Fruit fly (Drosophila melanogaster) whole organism, embryonic: ENCODE measurements around the gene Vps39.

ENCODE experiments used
- Awh ChIP-seq: fragments of 200-800 bp; sonication (Bioruptor generic); IDR thresholded peaks from 2 replicates; pipeline ENCODE4, ENCODE4 v1.3.6; 2022; ENCODE audit warnings: missing biosample characterization, missing genetic modification characterization
- Bgb ChIP-seq: fragments of 200-800 bp; sonication (Bioruptor generic); IDR thresholded peaks from 2 replicates; pipeline ENCODE4 v1.3.6; 2022; ENCODE audit warnings: missing biosample characterization, missing genetic modification characterization; ENCODE audit not compliant: partially characterized antibody
- Bteb2 ChIP-seq: fragments of 200-800 bp; sonication (Bioruptor generic); optimal IDR thresholded peaks from 2 replicates; lab custom pipeline; 2016; ENCODE audit warnings: missing biosample characterization, missing genetic modification characterization
- CG10274 ChIP-seq: fragments of 200-800 bp; sonication (Bioruptor generic); optimal IDR thresholded peaks from 3 replicates; lab custom pipeline; 2017; ENCODE audit warnings: missing biosample characterization, mild to moderate bottlenecking, missing genetic modification characterization
- CG1233 ChIP-seq: fragments of 200-800 bp; sonication (Bioruptor generic); optimal IDR thresholded peaks from 4 replicates; lab custom pipeline; 2018; ENCODE audit warnings: missing biosample characterization, mild to moderate bottlenecking, missing genetic modification characterization
- CG13624 ChIP-seq: fragments of 200-800 bp; sonication (Bioruptor generic); optimal IDR thresholded peaks from 2 replicates; lab custom pipeline; 2016; ENCODE audit warnings: missing biosample characterization, missing genetic modification characterization
- CG16813 ChIP-seq: fragments of 200-800 bp; sonication (Bioruptor generic); IDR thresholded peaks from 3 replicates; pipeline ENCODE4 v1.3.6; 2022; ENCODE audit warnings: missing biosample characterization, missing genetic modification characterization; ENCODE audit not compliant: partially characterized antibody
- CG17385 ChIP-seq: fragments of 200-800 bp; sonication (Bioruptor generic); optimal IDR thresholded peaks from 3 replicates; lab custom pipeline; 2018; ENCODE audit warnings: missing biosample characterization, mild to moderate bottlenecking, missing genetic modification characterization
- CG17829 ChIP-seq: fragments of 200-800 bp; optimal IDR thresholded peaks from 2 replicates; lab custom pipeline; 2019; ENCODE audit warnings: missing biosample characterization, mild to moderate bottlenecking, missing genetic modification characterization, moderate library complexity
- CG18764 ChIP-seq: fragments of 200-800 bp; sonication (Bioruptor generic); optimal IDR thresholded peaks from 3 replicates; lab custom pipeline; 2016; ENCODE audit warnings: missing biosample characterization, missing genetic modification characterization
- CG31441 ChIP-seq: fragments of 200-800 bp; sonication (Bioruptor generic); IDR thresholded peaks from 2 replicates; pipeline ENCODE4 v1.3.6; 2022; ENCODE audit warnings: missing biosample characterization, missing genetic modification characterization
- CG3163 ChIP-seq: fragments of 200-800 bp; sonication (Bioruptor generic); optimal IDR thresholded peaks from 3 replicates; lab custom pipeline; 2016; ENCODE audit warnings: missing biosample characterization, missing genetic modification characterization
- CG34376 ChIP-seq: fragments of 200-800 bp; sonication (Bioruptor generic); optimal IDR thresholded peaks from 2 replicates; lab custom pipeline; 2018; ENCODE audit warnings: missing biosample characterization, mild to moderate bottlenecking, missing genetic modification characterization
- CG43689 ChIP-seq: fragments of 200-800 bp; sonication (Bioruptor generic); IDR thresholded peaks from 2 replicates; pipeline ENCODE4 v1.3.6; 2022; ENCODE audit warnings: missing biosample characterization, missing genetic modification characterization
- CG4404 ChIP-seq: fragments of 200-800 bp; sonication (Bioruptor generic); IDR thresholded peaks from 2 replicates; pipeline ENCODE4 v1.3.6; 2022; ENCODE audit warnings: missing biosample characterization, missing genetic modification characterization
- CG7786 ChIP-seq: fragments of 200-800 bp; sonication (Bioruptor generic); optimal IDR thresholded peaks from 2 replicates; lab custom pipeline; 2016; ENCODE audit warnings: missing biosample characterization, missing genetic modification characterization
- CG8765 ChIP-seq: fragments of 200-800 bp; sonication (Bioruptor generic); IDR thresholded peaks from 2 replicates; pipeline ENCODE4 v1.3.6; 2022; ENCODE audit warnings: missing biosample characterization, missing genetic modification characterization
- Dip3 ChIP-seq: fragments of 200-800 bp; sonication (Bioruptor generic); optimal IDR thresholded peaks from 3 replicates; lab custom pipeline; 2016; ENCODE audit warnings: missing biosample characterization, missing genetic modification characterization
- ERR ChIP-seq: fragments of 200-800 bp; sonication (Bioruptor generic); optimal IDR thresholded peaks from 2 replicates; lab custom pipeline; 2016; ENCODE audit warnings: missing biosample characterization, missing genetic modification characterization
- Elba2 ChIP-seq: fragments of 200-800 bp; sonication (Bioruptor generic); optimal IDR thresholded peaks from 3 replicates; lab custom pipeline; 2016; ENCODE audit warnings: missing biosample characterization, missing genetic modification characterization
- Fer1 ChIP-seq: fragments of 200-800 bp; sonication (Bioruptor generic); optimal IDR thresholded peaks from 2 replicates; lab custom pipeline; 2017; ENCODE audit warnings: missing biosample characterization, mild to moderate bottlenecking, missing genetic modification characterization
- Hand ChIP-seq: fragments of 200-800 bp; sonication (Bioruptor generic); optimal IDR thresholded peaks from 2 replicates; lab custom pipeline; 2017; ENCODE audit warnings: mild to moderate bottlenecking, missing biosample characterization, missing genetic modification reagents, missing genetic modification characterization
- Lim3 ChIP-seq: fragments of 200-800 bp; sonication (Bioruptor generic); IDR thresholded peaks from 2 replicates; pipeline ENCODE4 v1.3.6; 2022; ENCODE audit warnings: missing biosample characterization, missing genetic modification characterization
- Myb ChIP-seq: fragments of 200-800 bp; sonication (Bioruptor generic); optimal IDR thresholded peaks from 2 replicates; lab custom pipeline; 2016; ENCODE audit warnings: missing biosample characterization, missing genetic modification characterization
- Neu2 ChIP-seq: fragments of 200-800 bp; sonication (Bioruptor generic); optimal IDR thresholded peaks from 3 replicates; lab custom pipeline; 2016; ENCODE audit warnings: missing biosample characterization, missing genetic modification characterization, borderline replicate concordance
- Scr ChIP-seq: fragments of 200-800 bp; sonication (Bioruptor generic); IDR thresholded peaks from 2 replicates; pipeline ENCODE4 v1.3.6; 2022; ENCODE audit warnings: missing biosample characterization, missing genetic modification characterization; ENCODE audit not compliant: partially characterized antibody
- Side ChIP-seq: fragments of 200-800 bp; sonication (Bioruptor generic); optimal IDR thresholded peaks from 2 replicates; lab custom pipeline; 2016; ENCODE audit warnings: missing biosample characterization, missing genetic modification characterization
- Ssrp ChIP-seq: fragments of 200-800 bp; sonication (Bioruptor generic); optimal IDR thresholded peaks from 2 replicates; lab custom pipeline; 2018; ENCODE audit warnings: missing biosample characterization, mild to moderate bottlenecking, missing genetic modification characterization, moderate library complexity
- Taf1 ChIP-seq: fragments of 200-800 bp; sonication (Bioruptor generic); IDR thresholded peaks from 2 replicates; pipeline ENCODE4 v1.3.6; 2022; ENCODE audit warnings: missing biosample characterization, missing genetic modification characterization
- ac ChIP-seq: fragments of 200-800 bp; sonication (Bioruptor generic); optimal IDR thresholded peaks from 3 replicates; lab custom pipeline; 2017; ENCODE audit warnings: missing biosample characterization, mild to moderate bottlenecking, missing genetic modification characterization
- al ChIP-seq: fragments of 200-800 bp; sonication (Bioruptor generic); IDR thresholded peaks from 2 replicates; pipeline ENCODE4 v1.3.6; 2022; ENCODE audit warnings: missing biosample characterization, missing genetic modification characterization
- cato ChIP-seq: fragments of 200-800 bp; sonication (Bioruptor generic); optimal IDR thresholded peaks from 2 replicates; lab custom pipeline; 2016; ENCODE audit warnings: missing biosample characterization, missing genetic modification characterization, borderline replicate concordance
- chif ChIP-seq, 2 experiments: fragments of 200-800 bp; sonication (Bioruptor generic); optimal IDR thresholded peaks; 3 replicates each; lab custom pipeline; 2016; ENCODE audit warnings: missing biosample characterization in 2 of 2, missing genetic modification characterization in 2 of 2
- croc ChIP-seq: fragments of 200-800 bp; sonication (Bioruptor generic); conservative IDR thresholded peaks from 3 replicates; pipeline ENCODE4 v1.3.6; 2022; ENCODE audit warnings: missing biosample characterization, missing genetic modification characterization
- crp ChIP-seq, 2 experiments: fragments of 200-800 bp; sonication (Bioruptor generic); optimal IDR thresholded peaks; 2 replicates in 1 of 2; 3 replicates in 1 of 2; lab custom pipeline; 2017; ENCODE audit warnings: missing biosample characterization in 2 of 2, missing genetic modification characterization in 2 of 2, mild to moderate bottlenecking in 1 of 2, moderate library complexity in 1 of 2
- dm ChIP-seq: fragments of 200-800 bp; sonication (Bioruptor generic); optimal IDR thresholded peaks from 3 replicates; lab custom pipeline; 2016; ENCODE audit warnings: missing biosample characterization, missing genetic modification characterization
- dmrt99B ChIP-seq: fragments of 200-800 bp; sonication (Bioruptor generic); optimal IDR thresholded peaks from 2 replicates; lab custom pipeline; 2018; ENCODE audit warnings: missing biosample characterization, mild to moderate bottlenecking, missing genetic modification characterization, moderate library complexity
- dpn ChIP-seq, 2 experiments: fragments of 200-800 bp; sonication (Bioruptor generic); optimal IDR thresholded peaks; 3 replicates each; lab custom pipeline; 2016; ENCODE audit warnings: missing biosample characterization in 2 of 2, missing genetic modification characterization in 2 of 2
- fd64A ChIP-seq: fragments of 200-800 bp; sonication (Bioruptor generic); optimal IDR thresholded peaks from 3 replicates; lab custom pipeline; 2018; ENCODE audit warnings: missing biosample characterization, mild to moderate bottlenecking, missing genetic modification characterization
- fu2 ChIP-seq: fragments of 200-800 bp; sonication (Bioruptor generic); optimal IDR thresholded peaks from 2 replicates; lab custom pipeline; 2016; ENCODE audit warnings: missing biosample characterization, missing genetic modification characterization
- gcm ChIP-seq: fragments of 200-800 bp; sonication (Bioruptor generic); optimal IDR thresholded peaks from 2 replicates; lab custom pipeline; 2019; ENCODE audit warnings: missing biosample characterization, mild to moderate bottlenecking, missing genetic modification characterization, moderate library complexity
- jigr1 ChIP-seq: fragments of 200-800 bp; sonication (Bioruptor generic); IDR thresholded peaks from 3 replicates; pipeline ENCODE4 v1.3.6; 2022; ENCODE audit warnings: missing biosample characterization, missing genetic modification characterization
- nerfin-1 ChIP-seq: fragments of 200-800 bp; sonication (Bioruptor generic); optimal IDR thresholded peaks from 3 replicates; lab custom pipeline; 2019; ENCODE audit warnings: missing biosample characterization, mild to moderate bottlenecking, missing genetic modification characterization, moderate library complexity
- nerfin-2 ChIP-seq: fragments of 200-800 bp; sonication (Bioruptor generic); IDR thresholded peaks from 2 replicates; pipeline ENCODE4 v1.3.6; 2022; ENCODE audit warnings: missing biosample characterization, missing genetic modification characterization; ENCODE audit not compliant: partially characterized antibody
- prd ChIP-seq, 3 experiments: fragments of >200 bp in 2 of 3; fragments of 200-800 bp in 1 of 3; sonication (Bioruptor generic) in 1 of 3; optimal IDR thresholded peaks in 2 of 3; IDR thresholded peaks in 1 of 3; 2 replicates in 2 of 3; 3 replicates in 1 of 3; pipeline versions ENCODE4 v1.3.6 to Lab custom; 2017 to 2022; ENCODE audit warnings: missing biosample characterization in 1 of 3, missing genetic modification characterization in 1 of 3
- row ChIP-seq: fragments of 200-800 bp; sonication (Bioruptor generic); IDR thresholded peaks from 3 replicates; pipeline ENCODE4 v1.3.6; 2022; ENCODE audit warnings: missing biosample characterization, missing genetic modification characterization
- tna ChIP-seq: fragments of 200-800 bp; sonication (Bioruptor generic); IDR thresholded peaks from 2 replicates; pipeline ENCODE4 v1.3.6; 2022; ENCODE audit warnings: missing biosample characterization, missing genetic modification characterization; ENCODE audit not compliant: partially characterized antibody
- twi ChIP-seq: fragments of 200-800 bp; optimal IDR thresholded peaks from 2 replicates; lab custom pipeline; 2019; ENCODE audit warnings: missing biosample characterization, mild to moderate bottlenecking, missing genetic modification characterization, moderate library complexity
- zf30C ChIP-seq: fragments of 200-800 bp; sonication (Bioruptor generic); optimal IDR thresholded peaks from 3 replicates; lab custom pipeline; 2018; ENCODE audit warnings: missing biosample characterization, mild to moderate bottlenecking, missing genetic modification characterization

Vps39 gene

DNA sequence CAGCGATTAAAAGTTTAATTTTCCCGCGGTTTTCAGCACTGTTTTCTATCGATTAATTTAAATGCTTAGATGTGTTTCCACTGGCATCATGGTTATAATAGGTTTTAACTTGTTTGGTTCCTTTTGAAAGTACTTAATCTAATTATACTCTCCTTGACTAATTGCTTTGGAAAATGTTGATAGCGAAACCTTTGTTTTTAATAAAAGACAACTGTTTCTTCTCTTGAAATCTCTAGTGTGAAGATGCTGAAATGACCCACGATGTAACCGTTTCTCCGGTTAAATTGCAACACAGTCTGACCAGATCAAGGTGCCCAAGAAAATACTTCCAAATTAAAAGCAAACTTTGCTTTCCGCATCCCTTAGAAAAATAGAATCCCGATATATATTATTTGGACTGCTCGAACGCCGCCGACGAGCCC is 24.7 kb upstream of the Vps39 start, which contains the start of gene Dlc90F (continued):
- TF ChIP-seq fd64A (no peak), zf30C (GFP tag; lab: Kevin White, UChicago) (no peak), CG8765 (GFP tag; lab: Robert Waterston, UW) (no peak), Taf1 (GFP tag; lab: Robert Waterston, UW) (peak; percentile 53; the same call in 1 of the 2 replicates), crp (GFP tag; optimal IDR thresholded peaks at IDR 0.05; lab: Kevin White, UChicago) (peak in 1 of 2 experiments; percentile 44), CG13624 (GFP tag; lab: Kevin White, UChicago) (peak; percentile 88), CG17385 (GFP tag; lab: Kevin White, UChicago) (peak; percentile 32), Bteb2 (GFP tag; lab: Kevin White, UChicago) (peak; percentile 46), Dip3 (GFP tag; lab: Kevin White, UChicago) (peak; percentile 80), jigr1 (GFP tag; lab: Robert Waterston, UW) (peak; percentile 69; the same call in 1 of the 3 replicates), dpn (GFP tag; optimal IDR thresholded peaks at IDR 0.05; lab: Kevin White, UChicago) (peak; percentile 76 to 85), Elba2 (GFP tag; lab: Kevin White, UChicago) (peak; percentile 61), ac (GFP tag; lab: Kevin White, UChicago) (no peak), Lim3 (GFP tag; lab: Robert Waterston, UW) (peak; percentile 53; the same call in 1 of the 2 replicates), Hand (GFP tag; lab: Kevin White, UChicago) (no peak), Fer1 (GFP tag; lab: Kevin White, UChicago) (no peak), CG10274 (GFP tag; lab: Kevin White, UChicago) (no peak), CG4404 (GFP tag; lab: Robert Waterston, UW) (peak; percentile 83), CG1233 (GFP tag; lab: Kevin White, UChicago) (peak; percentile 34), cato (peak; percentile 67), Myb (peak; percentile 92), Scr (GFP tag; lab: Robert Waterston, UW) (peak; percentile 69), Ssrp (peak; percentile 84), tna (GFP tag; lab: Robert Waterston, UW) (no peak), croc (GFP tag; lab: Robert Waterston, UW) (peak; percentile 68; the same call in 2 of the 3 replicates), CG7786 (GFP tag; lab: Kevin White, UChicago) (peak; percentile 77), CG31441 (GFP tag; lab: Robert Waterston, UW) (peak; percentile 75), CG3163 (GFP tag; lab: Kevin White, UChicago) (peak; percentile 55), CG16813 (GFP tag; lab: Robert Waterston, UW) (peak; percentile 49), ERR (GFP tag; lab: Kevin White, UChicago) (peak; percentile 62), al (GFP tag; lab: Robert Waterston, UW) (peak; percentile 68), gcm (no peak), Bgb (peak; percentile 9; the same call in 1 of the 2 replicates), nerfin-2 (no peak), CG43689 (GFP tag; lab: Robert Waterston, UW) (no peak), row (peak; percentile 89), prd (optimal IDR thresholded peaks at IDR 0.05; lab: Kevin White, UChicago) (no peak), prd (GFP tag; IDR thresholded peaks at IDR 0.05; lab: Robert Waterston, UW) (peak; percentile 87), Awh (peak; percentile 69; the same call in 1 of the 2 replicates), CG34376 (GFP tag; lab: Kevin White, UChicago) (no peak), CG17829 (tag; lab: Kevin White, UChicago) (peak; percentile 81), twi (tag; lab: Kevin White, UChicago) (peak; percentile 67), chif (GFP tag; optimal IDR thresholded peaks at IDR 0.05; lab: Kevin White, UChicago) (peak; percentile 66 to 83), Neu2 (GFP tag; lab: Kevin White, UChicago) (no peak), fu2 (peak; percentile 66), dm (GFP tag; lab: Kevin White, UChicago) (peak; percentile 83), dmrt99B (tag; lab: Kevin White, UChicago) (peak; percentile 71), Side (peak; percentile 85), nerfin-1 (tag; lab: Kevin White, UChicago) (no peak), CG18764 (GFP tag; lab: Kevin White, UChicago) (peak; percentile 38)
